Worm (Caenorhabditis elegans): ENCODE data around the gene afmd-2.

DNA sequence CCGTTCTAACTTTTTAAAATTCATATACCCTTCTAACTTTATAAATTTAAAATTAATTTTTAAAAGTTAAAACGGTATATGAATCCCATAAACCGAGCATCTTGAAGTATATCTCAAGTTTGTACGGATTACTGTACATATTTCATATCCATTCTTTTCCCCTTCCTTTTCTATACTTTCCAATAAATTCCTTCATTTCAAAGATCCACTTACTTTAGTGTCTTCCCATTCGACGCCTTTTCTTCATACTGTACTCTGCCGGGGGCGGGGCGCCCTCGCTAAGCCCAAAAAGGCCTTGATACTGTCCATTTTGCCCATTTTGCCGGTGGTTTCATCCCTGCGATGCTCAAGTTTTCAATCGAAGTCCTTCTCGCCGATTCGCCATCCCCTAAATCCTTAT, 43.2 kb upstream of the afmd-2 start, which contains the start of gene fezf-1:
- TF ChIP-seq flt-1 (GFP tag; IDR thresholded peaks at IDR 0.05) (no peak), scrt-1 (GFP tag; IDR thresholded peaks at IDR 0.05) (no peak), ama-1 (optimal IDR thresholded peaks at IDR 0.05) (no peak), tbx-11 (GFP tag; IDR thresholded peaks at IDR 0.05) (no peak), hnd-1 (tag; optimal IDR thresholded peaks at IDR 0.05) (no peak), sea-1 (GFP tag; conservative IDR thresholded peaks at IDR 0.05) (no peak), hmbx-1 (tag; optimal IDR thresholded peaks at IDR 0.05) (no peak), aly-1 (tag; optimal IDR thresholded peaks at IDR 0.05) (no peak), ceh-13 (GFP tag; optimal IDR thresholded peaks at IDR 0.05) (no peak), B0310.2 (tag; optimal IDR thresholded peaks at IDR 0.05) (no peak), hmg-4 (GFP tag; optimal IDR thresholded peaks at IDR 0.05) (no peak), ceh-36 (tag; optimal IDR thresholded peaks at IDR 0.05) (no peak), tbx-37 (GFP tag; conservative IDR thresholded peaks at IDR 0.05) (no peak)
